Worm (Caenorhabditis elegans) whole organism, L4 larva: Measurements from ENCODE around the gene kin-34.

Experiments
- F10B5.3 ChIP-seq: sonication (generic microtip); optimal IDR thresholded peaks from 2 replicates; lab custom pipeline; 2016; ENCODE audit warnings: mild to moderate bottlenecking, missing genetic modification characterization, missing compliant biosample characterization
- T20F7.1 ChIP-seq: fragments of 200-800 bp; sonication (Bioruptor generic); optimal IDR thresholded peaks from 2 replicates; lab custom pipeline; 2018; ENCODE audit warnings: mild to moderate bottlenecking, missing genetic modification characterization, missing compliant biosample characterization
- T26A8.4 ChIP-seq: fragments of 200-800 bp; sonication (Bioruptor generic); IDR thresholded peaks from 2 replicates; pipeline ENCODE4 v1.3.6; 2022; ENCODE audit warnings: missing genetic modification characterization, missing compliant biosample characterization
- Y75B8A.6 ChIP-seq: fragments of 200-800 bp; sonication (Bioruptor generic); IDR thresholded peaks from 2 replicates; pipeline ENCODE4 v1.3.6; 2022; ENCODE audit warnings: missing genetic modification reagents, missing genetic modification characterization, missing compliant biosample characterization
- ZK337.2 ChIP-seq: fragments of 200-800 bp; sonication (Bioruptor generic); IDR thresholded peaks from 2 replicates; pipeline ENCODE4 v1.3.6; 2022; ENCODE audit warnings: missing genetic modification reagents, missing genetic modification characterization, missing compliant biosample characterization
- aly-2 ChIP-seq: sonication (generic microtip); optimal IDR thresholded peaks from 2 replicates; lab custom pipeline; 2018; ENCODE audit warnings: missing biosample characterization, missing genetic modification characterization
- ceh-20 ChIP-seq: fragments of 200-800 bp; sonication (Bioruptor generic); IDR thresholded peaks from 2 replicates; pipeline ENCODE4 v1.3.6; 2022; ENCODE audit warnings: missing genetic modification reagents, missing genetic modification characterization, missing compliant biosample characterization
- ceh-44 ChIP-seq: fragments of 200-800 bp; sonication (Bioruptor generic); IDR thresholded peaks from 2 replicates; pipeline ENCODE4 v1.3.6; 2022; ENCODE audit warnings: missing genetic modification reagents, missing genetic modification characterization, missing compliant biosample characterization
- daf-12 ChIP-seq: fragments of 150-350 bp; optimal IDR thresholded peaks from 2 replicates; lab custom pipeline; 2014; ENCODE audit warnings: missing biosample characterization, missing genetic modification reagents, missing genetic modification characterization
- daf-16 ChIP-seq, 3 experiments: sonication (generic microtip); optimal IDR thresholded peaks; 2 replicates each; lab custom pipeline; 2016 to 2017; ENCODE audit warnings: missing genetic modification characterization in 3 of 3, missing genetic modification reagents in 3 of 3, mild to moderate bottlenecking in 2 of 3, missing compliant biosample characterization in 2 of 3, missing biosample characterization in 1 of 3, moderate library complexity in 1 of 3
- dve-1 ChIP-seq: sonication (generic microtip); optimal IDR thresholded peaks from 2 replicates; lab custom pipeline; 2017; ENCODE audit warnings: antibody characterized with exemption, mild to moderate bottlenecking, missing genetic modification characterization, missing compliant biosample characterization; ENCODE audit not compliant: insufficient read depth
- fkh-10 ChIP-seq: fragments of 150-350 bp; optimal IDR thresholded peaks from 2 replicates; lab custom pipeline; 2014; ENCODE audit warnings: missing biosample characterization, missing genetic modification reagents, missing genetic modification characterization
- hif-1 ChIP-seq, 2 experiments: sonication (generic microtip); optimal IDR thresholded peaks; 2 replicates each; lab custom pipeline; 2016 to 2017; ENCODE audit warnings: missing compliant biosample characterization in 2 of 2, missing genetic modification characterization in 2 of 2, missing genetic modification reagents in 2 of 2, missing genotype in 2 of 2, mild to moderate bottlenecking in 1 of 2
- hlh-11 ChIP-seq: fragments of 200-800 bp; sonication (Bioruptor generic); optimal IDR thresholded peaks from 2 replicates; lab custom pipeline; 2018; ENCODE audit warnings: mild to moderate bottlenecking, missing genetic modification characterization, missing compliant biosample characterization
- hmg-1.1 ChIP-seq: fragments of 200-800 bp; sonication (Bioruptor generic); IDR thresholded peaks from 2 replicates; pipeline ENCODE4 v1.3.6; 2022; ENCODE audit warnings: missing genetic modification reagents, missing genetic modification characterization, missing compliant biosample characterization
- lim-7 ChIP-seq: fragments of 200-800 bp; sonication (Bioruptor generic); IDR thresholded peaks from 2 replicates; pipeline ENCODE4 v1.3.6; 2022; ENCODE audit warnings: missing genetic modification characterization, missing compliant biosample characterization
- lin-1 ChIP-seq: fragments of 200-800 bp; sonication (Bioruptor generic); IDR thresholded peaks from 2 replicates; pipeline ENCODE4 v1.3.6; 2022; ENCODE audit warnings: missing genetic modification reagents, missing genetic modification characterization, missing compliant biosample characterization
- lir-3 ChIP-seq: sonication (generic microtip); optimal IDR thresholded peaks from 2 replicates; lab custom pipeline; 2016; ENCODE audit warnings: mild to moderate bottlenecking, missing genetic modification characterization, missing compliant biosample characterization
- mdt-29 ChIP-seq: fragments of 200-800 bp; sonication (Bioruptor generic); IDR thresholded peaks from 2 replicates; pipeline ENCODE4 v1.3.6; 2022; ENCODE audit warnings: missing genetic modification reagents, missing genetic modification characterization, missing compliant biosample characterization
- mep-1 ChIP-seq: fragments of 150-350 bp; sonication (generic microtip); optimal IDR thresholded peaks from 3 replicates; lab custom pipeline; 2014; ENCODE audit warnings: missing biosample characterization, missing genetic modification characterization
- nhr-10 ChIP-seq: fragments of 150-350 bp; optimal IDR thresholded peaks from 2 replicates; lab custom pipeline; 2014; ENCODE audit warnings: missing biosample characterization, missing genetic modification characterization
- nhr-11 ChIP-seq: fragments of 150-350 bp; optimal IDR thresholded peaks from 2 replicates; lab custom pipeline; 2014; ENCODE audit warnings: missing biosample characterization, missing genetic modification characterization
- nhr-237 ChIP-seq: sonication (generic microtip); optimal IDR thresholded peaks from 2 replicates; lab custom pipeline; 2017; ENCODE audit warnings: missing biosample characterization, missing genetic modification characterization
- nhr-42 ChIP-seq: fragments of 200-800 bp; sonication (Bioruptor generic); IDR thresholded peaks from 2 replicates; pipeline ENCODE4 v1.3.6; 2022; ENCODE audit warnings: missing genetic modification characterization, missing compliant biosample characterization
- nhr-76 ChIP-seq: fragments of 150-350 bp; optimal IDR thresholded peaks from 2 replicates; lab custom pipeline; 2014; ENCODE audit warnings: missing biosample characterization, missing genetic modification characterization
- pha-4 ChIP-seq, 2 experiments: fragments of 150-350 bp in 1 of 2; fragments of 200-800 bp in 1 of 2; sonication (Bioruptor generic) in 1 of 2; IDR thresholded peaks in 1 of 2; optimal IDR thresholded peaks in 1 of 2; 2 replicates each; pipeline versions ENCODE4 v1.3.6 to Lab custom; 2014 to 2022; ENCODE audit warnings: missing genetic modification characterization in 2 of 2, missing genetic modification reagents in 2 of 2, missing biosample characterization in 1 of 2, missing compliant biosample characterization in 1 of 2
- pqm-1 ChIP-seq: sonication (generic microtip); optimal IDR thresholded peaks from 2 replicates; lab custom pipeline; 2017; ENCODE audit warnings: missing biosample characterization, missing genetic modification characterization
- set-16 ChIP-seq: fragments of 200-800 bp; sonication (Bioruptor generic); IDR thresholded peaks from 2 replicates; pipeline ENCODE4 v1.3.6; 2022; ENCODE audit warnings: missing genetic modification reagents, missing genetic modification characterization, missing compliant biosample characterization
- skn-1 ChIP-seq: fragments of 150-350 bp; optimal IDR thresholded peaks from 2 replicates; lab custom pipeline; 2014; ENCODE audit warnings: missing biosample characterization, missing genetic modification characterization
- snpc-4 ChIP-seq: fragments of 150-350 bp; optimal IDR thresholded peaks from 2 replicates; lab custom pipeline; 2014; ENCODE audit warnings: missing biosample characterization, missing genetic modification characterization
- spr-1 ChIP-seq: sonication (generic microtip); optimal IDR thresholded peaks from 2 replicates; lab custom pipeline; 2016; ENCODE audit warnings: mild to moderate bottlenecking, missing genetic modification characterization, missing compliant biosample characterization
- unc-130 ChIP-seq: sonication (generic microtip); optimal IDR thresholded peaks from 2 replicates; lab custom pipeline; 2016; ENCODE audit warnings: missing genetic modification reagents, missing genetic modification characterization, missing compliant biosample characterization
- unc-62 ChIP-seq, 3 experiments: fragments of 150-350 bp in 1 of 3; sonication (generic microtip); optimal IDR thresholded peaks in 2 of 3; peaks in 1 of 3; 1 replicate in 1 of 3; 2 replicates in 2 of 3; lab custom pipeline; 2014 to 2017; ENCODE audit warnings: missing biosample characterization in 3 of 3, missing genetic modification characterization in 3 of 3, missing genetic modification reagents in 3 of 3, missing genotype in 1 of 3
- zfp-2 ChIP-seq: sonication (generic microtip); optimal IDR thresholded peaks from 2 replicates; lab custom pipeline; 2016; ENCODE audit warnings: mild to moderate bottlenecking, missing genetic modification characterization, missing compliant biosample characterization
- ztf-11 ChIP-seq: fragments of 150-350 bp; optimal IDR thresholded peaks from 2 replicates; lab custom pipeline; 2014; ENCODE audit warnings: missing biosample characterization, missing genetic modification characterization
- ztf-7 ChIP-seq: fragments of 150-350 bp; optimal IDR thresholded peaks from 2 replicates; lab custom pipeline; 2014; ENCODE audit warnings: missing biosample characterization, missing genetic modification characterization

Gene kin-34

ce11 chrV:246097-246496, at the start of gene kin-34:
kin-34 (minus strand) TSS chrV:246197.
- TF ChIP-seq mep-1 (tag; lab: Kevin White, UChicago) (no peak), snpc-4 (no peak), unc-130 (GFP tag; lab: Kevin White, UChicago) (no peak), zfp-2 (no peak), F10B5.3 (tag; lab: Kevin White, UChicago) (no peak), dve-1 (tag; lab: Kevin White, UChicago) (no peak), Y75B8A.6 (no peak), spr-1 (tag; lab: Kevin White, UChicago) (no peak), unc-62 (GFP tag; optimal IDR thresholded peaks at IDR 0.05 in 1 of 2; lab: Kevin White, UChicago) (no peak), unc-62 (tag; optimal IDR thresholded peaks at IDR 0.05; lab: Kevin White, UChicago) (no peak), hif-1 (tag; optimal IDR thresholded peaks at IDR 0.05; lab: Kevin White, UChicago) (no peak), lim-7 (GFP tag; lab: Robert Waterston, UW) (no peak), nhr-42 (no peak), ztf-7 (tag; lab: Kevin White, UChicago) (no peak), nhr-237 (no peak), pha-4 (GFP tag; IDR thresholded peaks at IDR 0.05; lab: Robert Waterston, UW) (no peak), pha-4 (tag; optimal IDR thresholded peaks at IDR 0.05; lab: Kevin White, UChicago) (no peak), nhr-76 (no peak), ceh-44 (GFP tag; lab: Robert Waterston, UW) (no peak)
- TF ChIP-seq, all 104 proteins: peak for 0

- no peak for TF ChIP-seq ztf-7 (tag; lab: Kevin White, UChicago)
- TF ChIP-seq hlh-11 (tag; lab: Kevin White, UChicago): no peak
- no peak for TF ChIP-seq hmg-1.1
- no peak for TF ChIP-seq T20F7.1 (GFP tag; lab: Kevin White, UChicago)
- TF ChIP-seq lir-3 (tag; lab: Kevin White, UChicago): no peak
- TF ChIP-seq skn-1 (tag; lab: Kevin White, UChicago): no peak
- no peak for TF ChIP-seq unc-130 (GFP tag; lab: Kevin White, UChicago)
- no peak for TF ChIP-seq nhr-10 (tag; lab: Kevin White, UChicago)
- no peak for TF ChIP-seq lin-1 (GFP tag; lab: Robert Waterston, UW)
- no peak for TF ChIP-seq fkh-10 (GFP tag; lab: Kevin White, UChicago)
- TF ChIP-seq nhr-11 (tag; lab: Kevin White, UChicago): no peak
Observed at ce11 chrV:285298-285697, 39.3 kb upstream of the kin-34 start.

- TF ChIP-seq daf-16 (GFP tag; optimal IDR thresholded peaks at IDR 0.05; lab: Kevin White, UChicago) (peak in 1 of 2 experiments; percentile 11), daf-16 (tag; optimal IDR thresholded peaks at IDR 0.05; lab: Kevin White, UChicago) (no peak), unc-62 (GFP tag; optimal IDR thresholded peaks at IDR 0.05 in 1 of 2; lab: Kevin White, UChicago) (peak in 1 of 2 experiments; percentile 41), unc-62 (tag; optimal IDR thresholded peaks at IDR 0.05; lab: Kevin White, UChicago) (no peak), ceh-20 (GFP tag; lab: Robert Waterston, UW) (0 out of 2 replicates have a peak, but pooled peaks have one; percentile 35), T26A8.4 (GFP tag; lab: Robert Waterston, UW) (no peak), F10B5.3 (tag; lab: Kevin White, UChicago) (no peak), daf-12 (tag; lab: Kevin White, UChicago) (no peak), lin-1 (GFP tag; lab: Robert Waterston, UW) (no peak), aly-2 (tag; lab: Kevin White, UChicago) (no peak), set-16 (GFP tag; lab: Robert Waterston, UW) (peak; percentile 22; the same call in 1 of the 2 replicates)
Observed at ce11 chrV:284808-285207, 38.8 kb upstream of the kin-34 start.

ce11 chrV:283953-284352, 38.0 kb upstream of the kin-34 start:
- TF ChIP-seq set-16 (GFP tag; lab: Robert Waterston, UW) (no peak), ztf-11 (no peak), mdt-29 (GFP tag; lab: Robert Waterston, UW) (no peak), ZK337.2 (GFP tag; lab: Robert Waterston, UW) (no peak), pqm-1 (tag; lab: Kevin White, UChicago) (no peak), daf-12 (tag; lab: Kevin White, UChicago) (no peak)
